Fruit fly (Drosophila melanogaster) whole organism, embryonic: ENCODE results near the gene Oatp33Eb.

ENCODE experiments used
- Antp ChIP-seq: fragments of 200-800 bp; sonication (Bioruptor generic); optimal IDR thresholded peaks from 3 replicates; lab custom pipeline; 2016; ENCODE audit warnings: missing biosample characterization, missing genetic modification characterization
- Atf6 ChIP-seq: fragments of 200-800 bp; sonication (Bioruptor generic); IDR thresholded peaks from 2 replicates; pipeline ENCODE4 v1.3.6; 2022; ENCODE audit warnings: missing biosample characterization, missing genetic modification characterization
- CG11723 ChIP-seq: fragments of 200-800 bp; sonication (Bioruptor generic); optimal IDR thresholded peaks from 2 replicates; lab custom pipeline; 2017; ENCODE audit warnings: missing biosample characterization, mild to moderate bottlenecking, missing genetic modification characterization
- CG12104 ChIP-seq: fragments of 200-800 bp; sonication (Bioruptor generic); optimal IDR thresholded peaks from 3 replicates; lab custom pipeline; 2016; ENCODE audit warnings: missing biosample characterization, missing genetic modification characterization
- CG12299 ChIP-seq: fragments of 200-800 bp; sonication (Bioruptor generic); optimal IDR thresholded peaks from 2 replicates; lab custom pipeline; 2018; ENCODE audit warnings: missing biosample characterization, mild to moderate bottlenecking, missing genetic modification characterization
- CG13624 ChIP-seq: fragments of 200-800 bp; sonication (Bioruptor generic); optimal IDR thresholded peaks from 2 replicates; lab custom pipeline; 2016; ENCODE audit warnings: missing biosample characterization, missing genetic modification characterization
- CG14860 ChIP-seq: fragments of 200-800 bp; sonication (Bioruptor generic); IDR thresholded peaks from 3 replicates; pipeline ENCODE4 v1.3.6; 2022; ENCODE audit warnings: missing biosample characterization, missing genetic modification characterization; ENCODE audit not compliant: partially characterized antibody
- CG16815 ChIP-seq: fragments of 200-800 bp; sonication (Bioruptor generic); optimal IDR thresholded peaks from 3 replicates; lab custom pipeline; 2017; ENCODE audit warnings: missing biosample characterization, mild to moderate bottlenecking, missing genetic modification characterization
- CG16863 ChIP-seq: fragments of 200-800 bp; sonication (Bioruptor generic); optimal IDR thresholded peaks from 3 replicates; lab custom pipeline; 2016; ENCODE audit warnings: missing biosample characterization, missing genetic modification characterization
- CG17829 ChIP-seq: fragments of 200-800 bp; optimal IDR thresholded peaks from 2 replicates; lab custom pipeline; 2019; ENCODE audit warnings: missing biosample characterization, mild to moderate bottlenecking, missing genetic modification characterization, moderate library complexity
- CG2120 ChIP-seq: fragments of 200-800 bp; sonication (Bioruptor generic); optimal IDR thresholded peaks from 3 replicates; lab custom pipeline; 2016; ENCODE audit warnings: missing biosample characterization, missing genetic modification characterization
- CG30403 ChIP-seq: fragments of 200-800 bp; sonication (Bioruptor generic); optimal IDR thresholded peaks from 3 replicates; lab custom pipeline; 2016; ENCODE audit warnings: missing biosample characterization, missing genetic modification characterization
- CG30431 ChIP-seq: fragments of 200-800 bp; sonication (Bioruptor generic); optimal IDR thresholded peaks from 2 replicates; lab custom pipeline; 2017; ENCODE audit warnings: missing biosample characterization, missing genetic modification characterization
- CG3163 ChIP-seq: fragments of 200-800 bp; sonication (Bioruptor generic); optimal IDR thresholded peaks from 3 replicates; lab custom pipeline; 2016; ENCODE audit warnings: missing biosample characterization, missing genetic modification characterization
- CG32532 ChIP-seq: fragments of 200-800 bp; sonication (Bioruptor generic); IDR thresholded peaks from 2 replicates; pipeline ENCODE4 v1.3.6; 2022; ENCODE audit warnings: missing biosample characterization, missing genetic modification characterization
- CG3838 ChIP-seq: fragments of 200-800 bp; sonication (Bioruptor generic); optimal IDR thresholded peaks from 3 replicates; lab custom pipeline; 2016; ENCODE audit warnings: missing biosample characterization, missing genetic modification characterization
- CG3847 ChIP-seq: fragments of 200-800 bp; sonication (Bioruptor generic); IDR thresholded peaks from 2 replicates; pipeline ENCODE4 v1.3.6; 2022; ENCODE audit warnings: missing biosample characterization, missing genetic modification characterization
- CG4854 ChIP-seq: fragments of 200-800 bp; sonication (Bioruptor generic); optimal IDR thresholded peaks from 2 replicates; lab custom pipeline; 2016; ENCODE audit warnings: missing biosample characterization, missing genetic modification characterization, inconsistent platforms
- CG7556 ChIP-seq: fragments of 200-800 bp; sonication (Bioruptor generic); optimal IDR thresholded peaks from 2 replicates; lab custom pipeline; 2017; ENCODE audit warnings: missing biosample characterization, mild to moderate bottlenecking, missing genetic modification characterization
- CG9609 ChIP-seq: fragments of 200-800 bp; sonication (Bioruptor generic); optimal IDR thresholded peaks from 3 replicates; lab custom pipeline; 2016; ENCODE audit warnings: missing biosample characterization, missing genetic modification characterization
- D19B ChIP-seq: fragments of 200-800 bp; sonication (Bioruptor generic); optimal IDR thresholded peaks from 2 replicates; lab custom pipeline; 2017; ENCODE audit warnings: missing biosample characterization, mild to moderate bottlenecking, missing genetic modification characterization
- Deaf1 ChIP-seq: fragments of 200-800 bp; optimal IDR thresholded peaks from 3 replicates; lab custom pipeline; 2019; ENCODE audit warnings: missing biosample characterization, mild to moderate bottlenecking, missing genetic modification characterization, moderate library complexity
- Doc2 ChIP-seq: fragments of 200-800 bp; sonication (Bioruptor generic); IDR thresholded peaks from 2 replicates; pipeline ENCODE4 v1.3.6; 2022; ENCODE audit warnings: missing biosample characterization, missing genetic modification characterization
- HHEX ChIP-seq: fragments of 200-800 bp; sonication (Bioruptor generic); optimal IDR thresholded peaks from 3 replicates; lab custom pipeline; 2017; ENCODE audit warnings: missing biosample characterization, mild to moderate bottlenecking, missing genetic modification characterization, missing genetic modification reagents
- Hey ChIP-seq: fragments of 200-800 bp; sonication (Bioruptor generic); optimal IDR thresholded peaks from 3 replicates; lab custom pipeline; 2018; ENCODE audit warnings: missing biosample characterization, mild to moderate bottlenecking, missing genetic modification characterization
- Hr3 ChIP-seq: fragments of 200-800 bp; sonication (Bioruptor generic); optimal IDR thresholded peaks from 3 replicates; lab custom pipeline; 2016; ENCODE audit warnings: missing biosample characterization, missing genetic modification characterization
- Mrtf ChIP-seq: fragments of 200-800 bp; sonication (Bioruptor generic); IDR thresholded peaks from 3 replicates; pipeline ENCODE4 v1.3.6; 2022; ENCODE audit warnings: missing biosample characterization, missing genetic modification characterization
- NC2β ChIP-seq: fragments of 200-800 bp; sonication (Bioruptor generic); optimal IDR thresholded peaks from 2 replicates; lab custom pipeline; 2016; ENCODE audit warnings: missing biosample characterization, missing genetic modification characterization
- Nf-YB ChIP-seq: fragments of 200-800 bp; sonication (Bioruptor generic); optimal IDR thresholded peaks from 3 replicates; lab custom pipeline; 2019; ENCODE audit warnings: missing biosample characterization, mild to moderate bottlenecking, missing genetic modification characterization, moderate library complexity
- Pdp1 ChIP-seq, 2 experiments: fragments of 200-800 bp; sonication (Bioruptor generic); optimal IDR thresholded peaks; 3 replicates each; lab custom pipeline; 2016; ENCODE audit warnings: missing biosample characterization in 2 of 2, missing genetic modification characterization in 2 of 2, mild to moderate bottlenecking in 1 of 2, moderate library complexity in 1 of 2
- Rx ChIP-seq: fragments of 200-800 bp; sonication (Bioruptor generic); IDR thresholded peaks from 2 replicates; pipeline ENCODE4 v1.3.6; 2022; ENCODE audit warnings: missing biosample characterization, missing genetic modification characterization
- Sry-δ ChIP-seq: fragments of 200-800 bp; sonication (Bioruptor generic); optimal IDR thresholded peaks from 2 replicates; lab custom pipeline; 2016; ENCODE audit warnings: missing biosample characterization, missing genetic modification characterization
- bigmax ChIP-seq: fragments of 200-800 bp; sonication (Bioruptor generic); optimal IDR thresholded peaks from 2 replicates; lab custom pipeline; 2018; ENCODE audit warnings: missing biosample characterization, mild to moderate bottlenecking, missing genetic modification characterization
- cato ChIP-seq: fragments of 200-800 bp; sonication (Bioruptor generic); optimal IDR thresholded peaks from 2 replicates; lab custom pipeline; 2016; ENCODE audit warnings: missing biosample characterization, missing genetic modification characterization, borderline replicate concordance
- eve ChIP-seq, 2 experiments: fragments of >200 bp; optimal IDR thresholded peaks; 2 replicates each; lab custom pipeline; 2017; ENCODE audit warnings: missing biosample characterization in 2 of 2, missing genetic modification characterization in 2 of 2
- gro ChIP-seq: fragments of 200-800 bp; sonication (Bioruptor generic); optimal IDR thresholded peaks from 2 replicates; lab custom pipeline; 2016; ENCODE audit warnings: missing biosample characterization, missing genetic modification characterization
- ham ChIP-seq: fragments of 200-800 bp; sonication (Bioruptor generic); IDR thresholded peaks from 2 replicates; pipeline ENCODE4 v1.3.6; 2022; ENCODE audit warnings: missing biosample characterization, missing genetic modification characterization
- hb ChIP-seq: fragments of 200-800 bp; sonication (Bioruptor generic); IDR thresholded peaks from 3 replicates; pipeline ENCODE4 v1.3.6; 2022; ENCODE audit warnings: missing biosample characterization, missing genetic modification characterization; ENCODE audit not compliant: partially characterized antibody
- ken ChIP-seq: fragments of 200-800 bp; sonication (Bioruptor generic); IDR thresholded peaks from 3 replicates; pipeline ENCODE4 v1.3.6; 2022; ENCODE audit warnings: missing biosample characterization, missing genetic modification characterization
- lov ChIP-seq, 2 experiments: fragments of 200-800 bp in 1 of 2; fragments of >200 bp in 1 of 2; sonication (Bioruptor generic) in 1 of 2; IDR thresholded peaks in 1 of 2; optimal IDR thresholded peaks in 1 of 2; 2 replicates in 1 of 2; 3 replicates in 1 of 2; pipeline versions ENCODE4 v1.3.6 to Lab custom; 2017 to 2022; ENCODE audit warnings: missing biosample characterization in 1 of 2, missing genetic modification characterization in 1 of 2
- mirr ChIP-seq: fragments of 200-800 bp; sonication (Bioruptor generic); optimal IDR thresholded peaks from 3 replicates; lab custom pipeline; 2018; ENCODE audit warnings: missing biosample characterization, mild to moderate bottlenecking, missing genetic modification characterization
- ranshi ChIP-seq: fragments of 200-800 bp; sonication (Bioruptor generic); IDR thresholded peaks from 2 replicates; pipeline ENCODE4 v1.3.6; 2022; ENCODE audit warnings: missing biosample characterization, missing genetic modification characterization
- slp2 ChIP-seq: fragments of 200-800 bp; sonication (Bioruptor generic); optimal IDR thresholded peaks from 2 replicates; lab custom pipeline; 2016; ENCODE audit warnings: missing biosample characterization, missing genetic modification characterization
- so ChIP-seq: fragments of 200-800 bp; sonication (Bioruptor generic); IDR thresholded peaks from 3 replicates; pipeline ENCODE4 v1.3.6; 2022; ENCODE audit warnings: missing biosample characterization, missing genetic modification characterization
- tna ChIP-seq: fragments of 200-800 bp; sonication (Bioruptor generic); IDR thresholded peaks from 2 replicates; pipeline ENCODE4 v1.3.6; 2022; ENCODE audit warnings: missing biosample characterization, missing genetic modification characterization; ENCODE audit not compliant: partially characterized antibody
- twi ChIP-seq: fragments of 200-800 bp; optimal IDR thresholded peaks from 2 replicates; lab custom pipeline; 2019; ENCODE audit warnings: missing biosample characterization, mild to moderate bottlenecking, missing genetic modification characterization, moderate library complexity
- unpg ChIP-seq: fragments of 200-800 bp; sonication (Bioruptor generic); optimal IDR thresholded peaks from 3 replicates; lab custom pipeline; 2018; ENCODE audit warnings: missing biosample characterization, mild to moderate bottlenecking, missing genetic modification characterization, moderate library complexity
- wek ChIP-seq: fragments of 200-800 bp; sonication (Bioruptor generic); optimal IDR thresholded peaks from 3 replicates; lab custom pipeline; 2018; ENCODE audit warnings: missing biosample characterization, mild to moderate bottlenecking, missing genetic modification characterization, moderate library complexity
- zf30C ChIP-seq: fragments of 200-800 bp; sonication (Bioruptor generic); optimal IDR thresholded peaks from 3 replicates; lab custom pipeline; 2018; ENCODE audit warnings: missing biosample characterization, mild to moderate bottlenecking, missing genetic modification characterization

The Oatp33Eb gene

dm6 chr2L:12421793-12422691 is 26.2 kb upstream of the Oatp33Eb start (continued):
- no peak for TF ChIP-seq CG2120 (GFP tag; lab: Kevin White, UChicago)
- TF ChIP-seq zf30C, result no peak
- no peak for TF ChIP-seq CG4854 (GFP tag; lab: Kevin White, UChicago)
- TF ChIP-seq Pdp1 (GFP tag; optimal IDR thresholded peaks at IDR 0.05; lab: Kevin White, UChicago), result no peak
- no peak for TF ChIP-seq gro (GFP tag; lab: Kevin White, UChicago)
- no peak for TF ChIP-seq HHEX
- no peak; the same call in 1 of the 2 replicates for TF ChIP-seq tna (GFP tag; lab: Robert Waterston, UW)
- no peak for TF ChIP-seq Hr3 (GFP tag; lab: Kevin White, UChicago)
- no peak for TF ChIP-seq Doc2 (GFP tag; lab: Robert Waterston, UW)
- peak; percentile 15; the same call in 1 of the 3 replicates for TF ChIP-seq ken
- TF ChIP-seq Mrtf (GFP tag; lab: Robert Waterston, UW), result no peak
- no peak for TF ChIP-seq Hey (tag; lab: Kevin White, UChicago)
- no peak for TF ChIP-seq CG16815
- no peak for TF ChIP-seq Sry-δ (GFP tag; lab: Kevin White, UChicago)
- TF ChIP-seq CG3163 (GFP tag; lab: Kevin White, UChicago), result no peak
- TF ChIP-seq hb (GFP tag; lab: Robert Waterston, UW), result no peak
- no peak for TF ChIP-seq CG3847 (GFP tag; lab: Robert Waterston, UW)
- no peak for TF ChIP-seq Rx
- no peak for TF ChIP-seq CG17829 (tag; lab: Kevin White, UChicago)
- TF ChIP-seq slp2, result no peak
- no peak for TF ChIP-seq ranshi (GFP tag; lab: Robert Waterston, UW)
- no peak for TF ChIP-seq CG14860
- no peak for TF ChIP-seq CG30403 (GFP tag; lab: Kevin White, UChicago)
- TF ChIP-seq CG12104, result no peak
- TF ChIP-seq eve (GFP tag; optimal IDR thresholded peaks at IDR 0.05; lab: Kevin White, UChicago), result no peak
- no peak for TF ChIP-seq so (GFP tag; lab: Robert Waterston, UW)
- no peak for TF ChIP-seq CG3838
- TF ChIP-seq CG13624, result no peak
- TF ChIP-seq Deaf1 (tag; lab: Kevin White, UChicago), result no peak
- no peak for TF ChIP-seq twi
- TF ChIP-seq D19B (GFP tag; lab: Kevin White, UChicago), result no peak
- no peak for TF ChIP-seq NC2β (GFP tag; lab: Kevin White, UChicago)
- TF ChIP-seq CG11723 (GFP tag; lab: Kevin White, UChicago), result no peak
- TF ChIP-seq unpg (GFP tag; lab: Kevin White, UChicago), result no peak
- TF ChIP-seq CG9609 (GFP tag; lab: Kevin White, UChicago), result no peak
- peak; percentile 31 for TF ChIP-seq CG7556 (GFP tag; lab: Kevin White, UChicago)
- no peak for TF ChIP-seq Atf6
- TF ChIP-seq Nf-YB (GFP tag; lab: Kevin White, UChicago), result no peak
- no peak for TF ChIP-seq cato (GFP tag; lab: Kevin White, UChicago)
- TF ChIP-seq wek (GFP tag; lab: Kevin White, UChicago), result no peak
- TF ChIP-seq bigmax (GFP tag; lab: Kevin White, UChicago), result no peak
- no peak for TF ChIP-seq mirr (GFP tag; lab: Kevin White, UChicago)
- peak; percentile 44 for TF ChIP-seq CG32532 (GFP tag; lab: Robert Waterston, UW)
- no peak for TF ChIP-seq Antp
- no peak for TF ChIP-seq ham (GFP tag; lab: Robert Waterston, UW)
- TF ChIP-seq CG30431 (GFP tag; lab: Kevin White, UChicago), result no peak
- TF ChIP-seq CG12299, result no peak
- TF ChIP-seq lov (optimal IDR thresholded peaks at IDR 0.05; lab: Kevin White, UChicago), result no peak
- TF ChIP-seq lov (GFP tag; IDR thresholded peaks at IDR 0.05; lab: Robert Waterston, UW), result no peak
- no peak for TF ChIP-seq CG16863
